Worm (Caenorhabditis elegans) whole organism, L4/young adult: Measurements from ENCODE around the gene F46H5.3.

Experiments used
- W03F9.2 ChIP-seq: fragments of 150-350 bp; optimal IDR thresholded peaks from 2 replicates; lab custom pipeline; 2014; ENCODE audit warnings: missing biosample characterization, missing genetic modification characterization
- dao-5 ChIP-seq: sonication (generic microtip); optimal IDR thresholded peaks from 2 replicates; lab custom pipeline; 2016; ENCODE audit warnings: missing genotype, missing genetic modification characterization, moderate library complexity, missing compliant biosample characterization
- him-1 ChIP-seq: sonication (generic microtip); optimal IDR thresholded peaks from 2 replicates; lab custom pipeline; 2016; ENCODE audit warnings: missing genotype, missing genetic modification reagents, missing genetic modification characterization, missing compliant biosample characterization

Gene F46H5.3

ce11 chrX:7191882-7192281 lies 46.6 kb downstream of the F46H5.3 start, which contains the start of gene C55B6.7:
TSS of gene C55B6.7 (minus strand) at chrX:7191982.
- TF ChIP-seq him-1 (tag; lab: Kevin White, UChicago) (no peak), dao-5 (tag; lab: Kevin White, UChicago) (no peak), W03F9.2 (tag; lab: Kevin White, UChicago) (no peak)

- no peak for TF ChIP-seq him-1 (tag; lab: Kevin White, UChicago)
- TF ChIP-seq dao-5 (tag; lab: Kevin White, UChicago), result no peak
- no peak for TF ChIP-seq W03F9.2 (tag; lab: Kevin White, UChicago)
These were observed 50.9 kb downstream of the F46H5.3 start, which contains the start of gene C55B6.4 for ce11 chrX:7187602-7188001. TSS of gene C55B6.4 (minus strand) at chrX:7187702.

- TF ChIP-seq W03F9.2 (tag; lab: Kevin White, UChicago) (peak; percentile 83), him-1 (tag; lab: Kevin White, UChicago) (no peak), dao-5 (tag; lab: Kevin White, UChicago) (no peak)
These were observed 56.8 kb downstream of the F46H5.3 start for ce11 chrX:7181627-7182026.
